Worm (Caenorhabditis elegans) whole organism, L4 larva: ENCODE results near the gene C27H5.2.

Experiments used
- F10B5.3 ChIP-seq: sonication (generic microtip); optimal IDR thresholded peaks from 2 replicates; lab custom pipeline; 2016; ENCODE audit warnings: mild to moderate bottlenecking, missing genetic modification characterization, missing compliant biosample characterization
- F26F4.8 ChIP-seq: fragments of 200-800 bp; sonication (Bioruptor generic); conservative IDR thresholded peaks from 2 replicates; pipeline ENCODE4 v1.3.6; 2022; ENCODE audit warnings: missing genetic modification characterization, missing compliant biosample characterization
- R02D3.7 ChIP-seq: fragments of 150-350 bp; sonication (generic microtip); optimal IDR thresholded peaks from 3 replicates; lab custom pipeline; 2014; ENCODE audit warnings: missing biosample characterization, missing genetic modification characterization
- T26A8.4 ChIP-seq: fragments of 200-800 bp; sonication (Bioruptor generic); IDR thresholded peaks from 2 replicates; pipeline ENCODE4 v1.3.6; 2022; ENCODE audit warnings: missing genetic modification characterization, missing compliant biosample characterization
- ZK546.5 ChIP-seq, 2 experiments: sonication (generic microtip); optimal IDR thresholded peaks; 2 replicates each; lab custom pipeline; 2017; ENCODE audit warnings: missing biosample characterization in 2 of 2, missing genetic modification characterization in 2 of 2
- aha-1 ChIP-seq: fragments of 150-350 bp; peaks from one replicate; lab custom pipeline; 2014; ENCODE audit warnings: missing biosample characterization, missing genetic modification characterization
- aly-2 ChIP-seq: sonication (generic microtip); optimal IDR thresholded peaks from 2 replicates; lab custom pipeline; 2018; ENCODE audit warnings: missing biosample characterization, missing genetic modification characterization
- ama-1 ChIP-seq: fragments of 150-350 bp; optimal IDR thresholded peaks from 2 replicates; lab custom pipeline; 2014; ENCODE audit warnings: inconsistent platforms, mixed read lengths
- arid-1 ChIP-seq: fragments of 200-800 bp; sonication (Bioruptor generic); conservative IDR thresholded peaks from 2 replicates; pipeline ENCODE4 v1.3.6; 2022; ENCODE audit warnings: missing genetic modification reagents, missing genetic modification characterization, missing compliant biosample characterization
- attf-4 ChIP-seq: sonication (generic microtip); optimal IDR thresholded peaks from 3 replicates; lab custom pipeline; 2017; ENCODE audit warnings: missing biosample characterization, missing genetic modification characterization
- ceh-32 ChIP-seq: sonication (generic microtip); optimal IDR thresholded peaks from 2 replicates; lab custom pipeline; 2016; ENCODE audit warnings: mild to moderate bottlenecking, missing genetic modification characterization, missing compliant biosample characterization; ENCODE audit not compliant: poor library complexity
- ceh-62 ChIP-seq: sonication (generic microtip); optimal IDR thresholded peaks from 2 replicates; lab custom pipeline; 2017; ENCODE audit warnings: missing biosample characterization, missing genetic modification characterization
- daf-12 ChIP-seq: fragments of 150-350 bp; optimal IDR thresholded peaks from 2 replicates; lab custom pipeline; 2014; ENCODE audit warnings: missing biosample characterization, missing genetic modification reagents, missing genetic modification characterization
- dmd-6 ChIP-seq: fragments of 200-800 bp; sonication (Bioruptor generic); IDR thresholded peaks from 2 replicates; pipeline ENCODE4 v1.3.6; 2022; ENCODE audit warnings: missing genetic modification reagents, missing genetic modification characterization, missing compliant biosample characterization
- dmd-8 ChIP-seq: fragments of 200-800 bp; sonication (Bioruptor generic); IDR thresholded peaks from 2 replicates; pipeline ENCODE4 v1.3.6; 2022; ENCODE audit warnings: missing genetic modification characterization, missing compliant biosample characterization
- dpl-1 ChIP-seq: fragments of 150-350 bp; optimal IDR thresholded peaks from 2 replicates; lab custom pipeline; 2014; ENCODE audit warnings: missing biosample characterization, missing genetic modification reagents, missing genetic modification characterization
- dve-1 ChIP-seq: sonication (generic microtip); optimal IDR thresholded peaks from 2 replicates; lab custom pipeline; 2017; ENCODE audit warnings: antibody characterized with exemption, mild to moderate bottlenecking, missing genetic modification characterization, missing compliant biosample characterization; ENCODE audit not compliant: insufficient read depth
- egl-43 ChIP-seq: fragments of 200-800 bp; sonication (Bioruptor generic); IDR thresholded peaks from 2 replicates; pipeline ENCODE4 v1.3.6; 2022; ENCODE audit warnings: missing genetic modification reagents, missing genetic modification characterization, missing compliant biosample characterization
- hlh-11 ChIP-seq: fragments of 200-800 bp; sonication (Bioruptor generic); optimal IDR thresholded peaks from 2 replicates; lab custom pipeline; 2018; ENCODE audit warnings: mild to moderate bottlenecking, missing genetic modification characterization, missing compliant biosample characterization
- lin-38 ChIP-seq: fragments of 200-800 bp; sonication (Bioruptor generic); IDR thresholded peaks from 2 replicates; pipeline ENCODE4 v1.3.6; 2022; ENCODE audit warnings: missing genetic modification reagents, missing genetic modification characterization, missing compliant biosample characterization
- lir-3 ChIP-seq: sonication (generic microtip); optimal IDR thresholded peaks from 2 replicates; lab custom pipeline; 2016; ENCODE audit warnings: mild to moderate bottlenecking, missing genetic modification characterization, missing compliant biosample characterization
- lsy-2 ChIP-seq, 2 experiments: fragments of 150-350 bp in 1 of 2; sonication (generic microtip) in 1 of 2; optimal IDR thresholded peaks; 2 replicates each; lab custom pipeline; 2014 to 2017; ENCODE audit warnings: missing biosample characterization in 2 of 2, missing genetic modification characterization in 2 of 2
- madf-9 ChIP-seq: fragments of 200-800 bp; sonication (Bioruptor generic); conservative IDR thresholded peaks from 2 replicates; pipeline ENCODE4 v1.3.6; 2022; ENCODE audit warnings: missing genetic modification reagents, missing genetic modification characterization, missing compliant biosample characterization
- mdl-1 ChIP-seq, 2 experiments: fragments of 150-350 bp in 1 of 2; sonication (generic microtip) in 1 of 2; optimal IDR thresholded peaks; 2 replicates each; lab custom pipeline; 2014 to 2017; ENCODE audit warnings: missing biosample characterization in 2 of 2, missing genetic modification characterization in 2 of 2
- mdt-29 ChIP-seq: fragments of 200-800 bp; sonication (Bioruptor generic); IDR thresholded peaks from 2 replicates; pipeline ENCODE4 v1.3.6; 2022; ENCODE audit warnings: missing genetic modification reagents, missing genetic modification characterization, missing compliant biosample characterization
- nhr-102 ChIP-seq: sonication (generic microtip); optimal IDR thresholded peaks from 2 replicates; lab custom pipeline; 2016; ENCODE audit warnings: mild to moderate bottlenecking, missing genetic modification characterization, moderate library complexity, missing compliant biosample characterization
- nhr-111 ChIP-seq: fragments of 200-800 bp; sonication (Bioruptor generic); optimal IDR thresholded peaks from 2 replicates; lab custom pipeline; 2018; ENCODE audit warnings: mild to moderate bottlenecking, missing genetic modification characterization, missing compliant biosample characterization
- nhr-237 ChIP-seq: sonication (generic microtip); optimal IDR thresholded peaks from 2 replicates; lab custom pipeline; 2017; ENCODE audit warnings: missing biosample characterization, missing genetic modification characterization
- nhr-28 ChIP-seq: fragments of 150-350 bp; optimal IDR thresholded peaks from 2 replicates; lab custom pipeline; 2014; ENCODE audit warnings: missing biosample characterization, missing genetic modification characterization
- nhr-41 ChIP-seq: fragments of 200-800 bp; sonication (Bioruptor generic); IDR thresholded peaks from 2 replicates; pipeline ENCODE4 v1.3.6; 2022; ENCODE audit warnings: missing genetic modification reagents, missing genetic modification characterization, missing compliant biosample characterization
- nhr-48 ChIP-seq: sonication (generic microtip); optimal IDR thresholded peaks from 2 replicates; lab custom pipeline; 2016; ENCODE audit warnings: mild to moderate bottlenecking, missing genetic modification characterization, missing compliant biosample characterization
- nhr-6 ChIP-seq: fragments of 150-350 bp; optimal IDR thresholded peaks from 2 replicates; lab custom pipeline; 2014; ENCODE audit warnings: missing biosample characterization, missing genetic modification characterization
- pha-4 ChIP-seq, 2 experiments: fragments of 150-350 bp in 1 of 2; fragments of 200-800 bp in 1 of 2; sonication (Bioruptor generic) in 1 of 2; IDR thresholded peaks in 1 of 2; optimal IDR thresholded peaks in 1 of 2; 2 replicates each; pipeline versions ENCODE4 v1.3.6 to Lab custom; 2014 to 2022; ENCODE audit warnings: missing genetic modification characterization in 2 of 2, missing genetic modification reagents in 2 of 2, missing biosample characterization in 1 of 2, missing compliant biosample characterization in 1 of 2
- rbr-2 ChIP-seq: sonication (generic microtip); optimal IDR thresholded peaks from 2 replicates; lab custom pipeline; 2016; ENCODE audit warnings: missing genotype, missing genetic modification characterization, missing compliant biosample characterization
- saeg-2 ChIP-seq: fragments of 200-800 bp; sonication (Bioruptor generic); IDR thresholded peaks from 2 replicates; pipeline ENCODE4 v1.3.6; 2022; ENCODE audit warnings: missing genetic modification reagents, missing genetic modification characterization, missing compliant biosample characterization
- set-16 ChIP-seq: fragments of 200-800 bp; sonication (Bioruptor generic); IDR thresholded peaks from 2 replicates; pipeline ENCODE4 v1.3.6; 2022; ENCODE audit warnings: missing genetic modification reagents, missing genetic modification characterization, missing compliant biosample characterization
- skn-1 ChIP-seq: fragments of 150-350 bp; optimal IDR thresholded peaks from 2 replicates; lab custom pipeline; 2014; ENCODE audit warnings: missing biosample characterization, missing genetic modification characterization
- snpc-1.2 ChIP-seq: fragments of 200-800 bp; sonication (Bioruptor generic); IDR thresholded peaks from 2 replicates; pipeline ENCODE4 v1.3.6; 2022; ENCODE audit warnings: missing genetic modification reagents, missing genetic modification characterization, missing compliant biosample characterization
- spr-1 ChIP-seq: sonication (generic microtip); optimal IDR thresholded peaks from 2 replicates; lab custom pipeline; 2016; ENCODE audit warnings: mild to moderate bottlenecking, missing genetic modification characterization, missing compliant biosample characterization
- tag-97 ChIP-seq: fragments of 200-800 bp; sonication (Bioruptor generic); IDR thresholded peaks from 2 replicates; pipeline ENCODE4 v1.3.6; 2022; ENCODE audit warnings: missing genetic modification characterization, missing compliant biosample characterization
- tra-1 ChIP-seq: fragments of 200-800 bp; sonication (Bioruptor generic); IDR thresholded peaks from 2 replicates; pipeline ENCODE4 v1.3.6; 2022; ENCODE audit warnings: missing genetic modification reagents, missing genetic modification characterization, missing compliant biosample characterization
- unc-130 ChIP-seq: sonication (generic microtip); optimal IDR thresholded peaks from 2 replicates; lab custom pipeline; 2016; ENCODE audit warnings: missing genetic modification reagents, missing genetic modification characterization, missing compliant biosample characterization
- unc-62 ChIP-seq, 3 experiments: fragments of 150-350 bp in 1 of 3; sonication (generic microtip); optimal IDR thresholded peaks in 2 of 3; peaks in 1 of 3; 1 replicate in 1 of 3; 2 replicates in 2 of 3; lab custom pipeline; 2014 to 2017; ENCODE audit warnings: missing biosample characterization in 3 of 3, missing genetic modification characterization in 3 of 3, missing genetic modification reagents in 3 of 3, missing genotype in 1 of 3
- vab-7 ChIP-seq: fragments of 200-800 bp; sonication (Bioruptor generic); IDR thresholded peaks from 2 replicates; pipeline ENCODE4 v1.3.6; 2022; ENCODE audit warnings: missing genetic modification reagents, missing genetic modification characterization, missing compliant biosample characterization
- zfp-2 ChIP-seq: sonication (generic microtip); optimal IDR thresholded peaks from 2 replicates; lab custom pipeline; 2016; ENCODE audit warnings: mild to moderate bottlenecking, missing genetic modification characterization, missing compliant biosample characterization
- zfp-3 ChIP-seq: fragments of 200-800 bp; sonication (Bioruptor generic); conservative IDR thresholded peaks from 2 replicates; pipeline ENCODE4 v1.3.6; 2022; ENCODE audit warnings: missing genetic modification reagents, missing genetic modification characterization, missing compliant biosample characterization
- zip-2 ChIP-seq: fragments of 150-350 bp; optimal IDR thresholded peaks from 2 replicates; lab custom pipeline; 2014; ENCODE audit warnings: missing biosample characterization, missing genetic modification characterization
- ztf-11 ChIP-seq: fragments of 150-350 bp; optimal IDR thresholded peaks from 2 replicates; lab custom pipeline; 2014; ENCODE audit warnings: missing biosample characterization, missing genetic modification characterization
- ztf-7 ChIP-seq: fragments of 150-350 bp; optimal IDR thresholded peaks from 2 replicates; lab custom pipeline; 2014; ENCODE audit warnings: missing biosample characterization, missing genetic modification characterization

C27H5.2 gene

ce11 chrII:7122661-7123418, 32.5 kb upstream of the C27H5.2 start, which contains the start of gene F10E7.11:
F10E7.11 (minus strand) TSS chrII:7122892.
- TF ChIP-seq tag-97 (GFP tag; lab: Robert Waterston, UW) (no peak), rbr-2 (tag; lab: Kevin White, UChicago) (no peak), mdl-1 (tag; optimal IDR thresholded peaks at IDR 0.05; lab: Kevin White, UChicago) (no peak), daf-12 (tag; lab: Kevin White, UChicago) (no peak), ztf-7 (tag; lab: Kevin White, UChicago) (no peak), zfp-2 (no peak), mdt-29 (GFP tag; lab: Robert Waterston, UW) (0 out of 2 replicates have a peak, but pooled peaks have one; percentile 14), unc-130 (GFP tag; lab: Kevin White, UChicago) (no peak), F26F4.8 (no peak), set-16 (GFP tag; lab: Robert Waterston, UW) (peak; percentile 71), nhr-41 (no peak), saeg-2 (GFP tag; lab: Robert Waterston, UW) (no peak), dpl-1 (GFP tag; lab: Kevin White, UChicago) (peak; percentile 0), dmd-8 (GFP tag; lab: Robert Waterston, UW) (0 out of 2 replicates have a peak, but pooled peaks have one; percentile 23), ceh-62 (tag; lab: Kevin White, UChicago) (no peak), spr-1 (tag; lab: Kevin White, UChicago) (no peak), nhr-237 (no peak), lin-38 (GFP tag; lab: Robert Waterston, UW) (peak; percentile 75), R02D3.7 (tag; lab: Kevin White, UChicago) (no peak), ama-1 (lab: Kevin White, UChicago) (no peak), pha-4 (GFP tag; IDR thresholded peaks at IDR 0.05; lab: Robert Waterston, UW) (peak; percentile 40; the same call in 1 of the 2 replicates), pha-4 (tag; optimal IDR thresholded peaks at IDR 0.05; lab: Kevin White, UChicago) (no peak), ZK546.5 (tag; optimal IDR thresholded peaks at IDR 0.05; lab: Kevin White, UChicago) (no peak), lsy-2 (tag; optimal IDR thresholded peaks at IDR 0.05; lab: Kevin White, UChicago) (peak in 1 of 2 experiments; percentile 57), ztf-11 (no peak), aha-1 (tag; lab: Kevin White, UChicago) (peak; percentile 5), lir-3 (no peak), ceh-32 (tag; lab: Kevin White, UChicago) (no peak), aly-2 (tag; lab: Kevin White, UChicago) (no peak), skn-1 (tag; lab: Kevin White, UChicago) (no peak), dmd-6 (GFP tag; lab: Robert Waterston, UW) (no peak), zip-2 (tag; lab: Kevin White, UChicago) (no peak), arid-1 (peak; percentile 74; the same call in 1 of the 2 replicates), nhr-6 (tag; lab: Kevin White, UChicago) (no peak), snpc-1.2 (GFP tag; lab: Robert Waterston, UW) (no peak), hlh-11 (tag; lab: Kevin White, UChicago) (no peak), nhr-28 (tag; lab: Kevin White, UChicago) (no peak), zfp-3 (GFP tag; lab: Robert Waterston, UW) (no peak), nhr-48 (tag; lab: Kevin White, UChicago) (no peak), T26A8.4 (GFP tag; lab: Robert Waterston, UW) (peak; percentile 62), egl-43 (GFP tag; lab: Robert Waterston, UW) (0 out of 2 replicates have a peak, but pooled peaks have one; percentile 8), unc-62 (GFP tag; optimal IDR thresholded peaks at IDR 0.05 in 1 of 2; lab: Kevin White, UChicago) (no peak), unc-62 (tag; optimal IDR thresholded peaks at IDR 0.05; lab: Kevin White, UChicago) (no peak), nhr-111 (GFP tag; lab: Kevin White, UChicago) (no peak), vab-7 (peak; percentile 56; the same call in 1 of the 2 replicates), nhr-102 (no peak), madf-9 (GFP tag; lab: Robert Waterston, UW) (no peak), dve-1 (tag; lab: Kevin White, UChicago) (no peak), tra-1 (GFP tag; lab: Robert Waterston, UW) (no peak), attf-4 (tag; lab: Kevin White, UChicago) (no peak), F10B5.3 (tag; lab: Kevin White, UChicago) (no peak)
